Fruit fly (Drosophila melanogaster): ENCODE results near the gene Snmp1.

DNA sequence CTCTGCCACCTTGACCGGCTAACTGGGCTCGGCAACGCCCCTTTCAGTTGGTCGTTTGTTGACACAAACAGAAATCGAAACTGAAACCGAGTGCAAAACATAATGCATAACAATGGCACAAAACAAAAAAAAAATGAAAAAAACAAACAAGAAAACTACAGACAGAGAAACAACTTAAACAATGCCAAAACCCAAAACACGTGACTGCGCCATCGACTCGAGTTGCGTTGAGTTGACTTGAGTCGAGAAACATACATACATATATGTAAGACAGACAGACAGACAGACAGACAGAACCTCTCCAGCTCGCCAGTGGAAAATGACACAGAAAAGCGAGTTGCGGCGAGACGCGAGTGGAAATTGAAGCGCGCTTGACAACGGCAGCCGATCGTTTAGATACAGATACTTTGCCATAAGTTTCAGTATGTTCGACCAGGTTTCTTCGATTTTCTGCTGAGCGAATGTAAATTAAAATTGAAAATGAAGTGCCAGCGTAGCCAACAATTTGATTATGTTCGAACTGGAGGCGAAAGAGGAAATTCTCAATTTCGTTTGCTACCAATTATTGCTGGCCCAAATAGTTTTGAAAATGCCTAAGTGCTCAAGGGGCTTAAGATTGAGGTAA, 1.6 kb upstream of the Snmp1 start:
- TF ChIP-seq zf30C (GFP tag; optimal IDR thresholded peaks at IDR 0.05) (no peak), nau (GFP tag; optimal IDR thresholded peaks at IDR 0.05) (no peak), slp2 (GFP tag; optimal IDR thresholded peaks at IDR 0.05) (no peak), CG13287 (GFP tag; IDR thresholded peaks at IDR 0.05; ENCODE audit: partially characterized antibody) (no peak), Hmx (GFP tag; optimal IDR thresholded peaks at IDR 0.05) (no peak), CG6765 (GFP tag; optimal IDR thresholded peaks at IDR 0.05) (no peak), CG7987 (GFP tag; optimal IDR thresholded peaks at IDR 0.05) (no peak), Rx (GFP tag; IDR thresholded peaks at IDR 0.05) (no peak)
